Worm (Caenorhabditis elegans) whole organism, L2 larva: ENCODE data around the gene Y4C6B.7.

Experiments used
- F13H6.1 ChIP-seq: sonication (generic microtip); optimal IDR thresholded peaks from 2 replicates; lab custom pipeline; 2016; ENCODE audit warnings: missing genetic modification characterization, missing compliant biosample characterization
- blmp-1 ChIP-seq: sonication (generic microtip); optimal IDR thresholded peaks from 2 replicates; lab custom pipeline; 2017; ENCODE audit warnings: missing genetic modification characterization, mild to moderate bottlenecking, missing compliant biosample characterization, antibody characterized with exemption, moderate library complexity; ENCODE audit not compliant: insufficient read depth
- dmd-4 ChIP-seq: sonication (generic microtip); optimal IDR thresholded peaks from 2 replicates; lab custom pipeline; 2017; ENCODE audit warnings: missing biosample characterization, missing genetic modification characterization
- fos-1 ChIP-seq: fragments of 150-350 bp; optimal IDR thresholded peaks from 2 replicates; lab custom pipeline; 2014; ENCODE audit warnings: missing biosample characterization, missing genetic modification characterization
- lin-39 ChIP-seq: fragments of 150-350 bp; optimal IDR thresholded peaks from 2 replicates; lab custom pipeline; 2014; ENCODE audit warnings: missing biosample characterization, missing genetic modification reagents, missing genetic modification characterization
- nhr-11 ChIP-seq: fragments of 150-350 bp; optimal IDR thresholded peaks from 2 replicates; lab custom pipeline; 2014; ENCODE audit warnings: missing biosample characterization, missing genetic modification characterization
- nhr-12 ChIP-seq: fragments of 150-350 bp; optimal IDR thresholded peaks from 2 replicates; lab custom pipeline; 2014; ENCODE audit warnings: missing biosample characterization, missing genetic modification characterization
- nhr-129 ChIP-seq: fragments of 150-350 bp; optimal IDR thresholded peaks from 2 replicates; lab custom pipeline; 2014; ENCODE audit warnings: missing biosample characterization, missing genetic modification characterization
- nhr-25 ChIP-seq: fragments of 150-350 bp; sonication (generic microtip); optimal IDR thresholded peaks from 3 replicates; lab custom pipeline; 2014; ENCODE audit warnings: missing biosample characterization, missing genetic modification characterization
- nhr-77 ChIP-seq: fragments of 150-350 bp; optimal IDR thresholded peaks from 2 replicates; lab custom pipeline; 2014; ENCODE audit warnings: missing biosample characterization, missing genetic modification characterization
- unc-62 ChIP-seq: fragments of 150-350 bp; optimal IDR thresholded peaks from 2 replicates; lab custom pipeline; 2014; ENCODE audit warnings: missing biosample characterization, missing genetic modification reagents, missing genetic modification characterization
- ztf-1 ChIP-seq: fragments of 200-800 bp; sonication (Bioruptor generic); conservative IDR thresholded peaks from 2 replicates; pipeline ENCODE4 v1.3.6; 2022; ENCODE audit warnings: missing genetic modification characterization, missing compliant biosample characterization

- no peak for TF ChIP-seq nhr-129 (tag; lab: Kevin White, UChicago)
- TF ChIP-seq nhr-12 (tag; lab: Kevin White, UChicago): no peak
- TF ChIP-seq lin-39 (tag; lab: Kevin White, UChicago): no peak
- no peak for TF ChIP-seq ztf-1 (GFP tag; lab: Robert Waterston, UW)
- TF ChIP-seq nhr-77 (tag; lab: Kevin White, UChicago): no peak
- TF ChIP-seq nhr-25 (tag; lab: Kevin White, UChicago): no peak
- no peak for TF ChIP-seq unc-62
- no peak for TF ChIP-seq nhr-11 (tag; lab: Kevin White, UChicago)
- no peak for TF ChIP-seq blmp-1 (tag; lab: Kevin White, UChicago)
- no peak for TF ChIP-seq fos-1 (tag; lab: Kevin White, UChicago)
- no peak for TF ChIP-seq dmd-4 (tag; lab: Kevin White, UChicago)
- no peak for TF ChIP-seq F13H6.1 (tag; lab: Kevin White, UChicago)
These were observed 14.0 kb downstream of the Y4C6B.7 start, which contains the start of gene Y4C6B.2 for ce11 chrIV:5339255-5339654.
